Fruit fly (Drosophila melanogaster) whole organism: ENCODE results near the gene CG15471.

Source experiments
- CG8478 ChIP-seq: fragments of >200 bp; optimal IDR thresholded peaks from 2 replicates; lab custom pipeline; 2018; ENCODE audit warnings: inconsistent platforms
- Dll ChIP-seq: fragments of >200 bp; optimal IDR thresholded peaks from 2 replicates; lab custom pipeline; 2017
- EcR ChIP-seq, 2 experiments: fragments of >200 bp; optimal IDR thresholded peaks; 2 replicates each; lab custom pipeline; 2017; ENCODE audit warnings: missing biosample characterization in 2 of 2, missing genetic modification characterization in 2 of 2, missing genetic modification reagents in 2 of 2
- pan ChIP-seq: fragments of >200 bp; optimal IDR thresholded peaks from 2 replicates; lab custom pipeline; 2017
- psq ChIP-seq: fragments of >200 bp; optimal IDR thresholded peaks from 2 replicates; lab custom pipeline; 2017
- usp ChIP-seq: fragments of >200 bp; optimal IDR thresholded peaks from 2 replicates; lab custom pipeline; 2017; ENCODE audit warnings: missing biosample characterization, missing genetic modification characterization, mixed read lengths

CG15471 gene

dm6 chrX:4782689-4783088 is at the start of gene CG15471:
TSS of gene CG15471 (minus strand) at chrX:4782789.
- no peak for TF ChIP-seq EcR (GFP tag; optimal IDR thresholded peaks at IDR 0.05; lab: Kevin White, UChicago)
- TF ChIP-seq Dll: no peak
- no peak for TF ChIP-seq pan (lab: Kevin White, UChicago)

dm6 chrX:4825674-4826073 is 43.1 kb upstream of the CG15471 start, which contains the start of gene CG12682:
TSS of gene CG12682 (plus strand) at chrX:4825974.
- TF ChIP-seq CG8478 (lab: Kevin White, UChicago) (no peak), Dll (no peak), usp (no peak), psq (lab: Kevin White, UChicago) (no peak), EcR (GFP tag; optimal IDR thresholded peaks at IDR 0.05; lab: Kevin White, UChicago) (no peak), pan (lab: Kevin White, UChicago) (no peak)

dm6 chrX:4807826-4808225 is 25.2 kb upstream of the CG15471 start:
- no peak for TF ChIP-seq pan (lab: Kevin White, UChicago)
- TF ChIP-seq psq (lab: Kevin White, UChicago): no peak
- no peak for TF ChIP-seq EcR (GFP tag; optimal IDR thresholded peaks at IDR 0.05; lab: Kevin White, UChicago)
- no peak for TF ChIP-seq CG8478 (lab: Kevin White, UChicago)
- no peak for TF ChIP-seq usp
- no peak for TF ChIP-seq Dll

- TF ChIP-seq CG8478 (lab: Kevin White, UChicago): no peak
- TF ChIP-seq pan (lab: Kevin White, UChicago): no peak
- no peak for TF ChIP-seq EcR (GFP tag; optimal IDR thresholded peaks at IDR 0.05; lab: Kevin White, UChicago)
- TF ChIP-seq Dll: no peak
- no peak for TF ChIP-seq usp
- TF ChIP-seq psq (lab: Kevin White, UChicago): no peak
Measured at dm6 chrX:4804762-4805161, 22.2 kb upstream of the CG15471 start, which contains the start of gene CG2861. TSS of gene CG2861 (minus strand) at chrX:4804862.

- TF ChIP-seq psq (lab: Kevin White, UChicago): no peak
- TF ChIP-seq CG8478 (lab: Kevin White, UChicago): no peak
- TF ChIP-seq usp: no peak
- TF ChIP-seq pan (lab: Kevin White, UChicago): no peak
- no peak for TF ChIP-seq EcR (GFP tag; optimal IDR thresholded peaks at IDR 0.05; lab: Kevin White, UChicago)
- TF ChIP-seq Dll: no peak
Measured at dm6 chrX:4783775-4784174, 1.2 kb upstream of the CG15471 start, which contains the start of gene CG6978. TSS of gene CG6978 (plus strand) at chrX:4784075.

dm6 chrX:4777275-4777674 is 5.3 kb downstream of the CG15471 start, which contains the start of gene CG2871:
TSS of gene CG2871 (minus strand) at chrX:4777375.
- TF ChIP-seq usp (no peak), pan (lab: Kevin White, UChicago) (no peak), psq (lab: Kevin White, UChicago) (no peak), EcR (GFP tag; optimal IDR thresholded peaks at IDR 0.05; lab: Kevin White, UChicago) (no peak), CG8478 (lab: Kevin White, UChicago) (no peak), Dll (no peak)

dm6 chrX:4771488-4771887 is 11.1 kb downstream of the CG15471 start, which contains the start of gene Klf15:
TSS of gene Klf15 (minus strand) at chrX:4771588.
- TF ChIP-seq CG8478 (lab: Kevin White, UChicago): no peak
- TF ChIP-seq psq (lab: Kevin White, UChicago): no peak
- TF ChIP-seq Dll: no peak

dm6 chrX:4770037-4770436 is 12.6 kb downstream of the CG15471 start, which contains the start of gene CG15472:
TSS of gene CG15472 (minus strand) at chrX:4770137.
- TF ChIP-seq EcR (GFP tag; optimal IDR thresholded peaks at IDR 0.05; lab: Kevin White, UChicago) (no peak), pan (lab: Kevin White, UChicago) (no peak), CG8478 (lab: Kevin White, UChicago) (no peak), usp (no peak), psq (lab: Kevin White, UChicago) (no peak), Dll (no peak)

- no peak for TF ChIP-seq usp
- no peak for TF ChIP-seq EcR (GFP tag; optimal IDR thresholded peaks at IDR 0.05; lab: Kevin White, UChicago)
- TF ChIP-seq pan (lab: Kevin White, UChicago): no peak
- TF ChIP-seq Dll: no peak
- TF ChIP-seq psq (lab: Kevin White, UChicago): no peak
- TF ChIP-seq CG8478 (lab: Kevin White, UChicago): no peak
Measured at dm6 chrX:4762267-4762666, 20.3 kb downstream of the CG15471 start.
